Worm (Caenorhabditis elegans): Measurements from ENCODE around the gene clc-18.

Gene clc-18

ce11 chrV:4081283-4081682 is 28.5 kb downstream of the clc-18 start, which contains the start of gene srh-211:
Gene srh-211 (minus strand): TSS chrV:4081383.
- TF ChIP-seq hmbx-1 (tag; optimal IDR thresholded peaks at IDR 0.05) (no peak), ceh-36 (tag; optimal IDR thresholded peaks at IDR 0.05) (no peak), pes-1 (GFP tag; IDR thresholded peaks at IDR 0.05) (no peak), ama-1 (optimal IDR thresholded peaks at IDR 0.05) (no peak), sea-1 (GFP tag; conservative IDR thresholded peaks at IDR 0.05) (no peak), ceh-13 (GFP tag; optimal IDR thresholded peaks at IDR 0.05) (no peak), aly-1 (tag; optimal IDR thresholded peaks at IDR 0.05) (no peak), tbx-11 (GFP tag; IDR thresholded peaks at IDR 0.05) (no peak), hmg-4 (GFP tag; optimal IDR thresholded peaks at IDR 0.05) (no peak), ets-7 (tag; optimal IDR thresholded peaks at IDR 0.05) (no peak), tra-4 (tag; optimal IDR thresholded peaks at IDR 0.05) (no peak)

ce11 chrV:4080546-4080945 is 29.2 kb downstream of the clc-18 start:
- no peak for TF ChIP-seq hmbx-1 (tag; optimal IDR thresholded peaks at IDR 0.05)
- TF ChIP-seq ets-7 (tag; optimal IDR thresholded peaks at IDR 0.05): no peak
- no peak for TF ChIP-seq ceh-36 (tag; optimal IDR thresholded peaks at IDR 0.05)
- TF ChIP-seq B0310.2 (tag; optimal IDR thresholded peaks at IDR 0.05): no peak
- no peak for TF ChIP-seq F13C5.2 (tag; optimal IDR thresholded peaks at IDR 0.05)
- no peak for TF ChIP-seq tra-4 (tag; optimal IDR thresholded peaks at IDR 0.05)
- TF ChIP-seq tbx-11 (GFP tag; IDR thresholded peaks at IDR 0.05): no peak
- no peak for TF ChIP-seq aly-1 (tag; optimal IDR thresholded peaks at IDR 0.05)
- TF ChIP-seq scrt-1 (GFP tag; IDR thresholded peaks at IDR 0.05): no peak
- no peak for TF ChIP-seq flt-1 (GFP tag; IDR thresholded peaks at IDR 0.05)
- TF ChIP-seq ceh-13 (GFP tag; optimal IDR thresholded peaks at IDR 0.05): no peak

- TF ChIP-seq F13C5.2 (tag; optimal IDR thresholded peaks at IDR 0.05): no peak
- TF ChIP-seq tra-4 (tag; optimal IDR thresholded peaks at IDR 0.05): no peak
- no peak for TF ChIP-seq hmg-4 (GFP tag; optimal IDR thresholded peaks at IDR 0.05)
- no peak for TF ChIP-seq pes-1 (GFP tag; IDR thresholded peaks at IDR 0.05)
- TF ChIP-seq aly-1 (tag; optimal IDR thresholded peaks at IDR 0.05): no peak
- TF ChIP-seq ets-7 (tag; optimal IDR thresholded peaks at IDR 0.05): no peak
- no peak for TF ChIP-seq hnd-1 (tag; optimal IDR thresholded peaks at IDR 0.05)
- no peak for TF ChIP-seq hmbx-1 (tag; optimal IDR thresholded peaks at IDR 0.05)
- no peak for TF ChIP-seq tbx-37 (GFP tag; conservative IDR thresholded peaks at IDR 0.05)
- no peak for TF ChIP-seq scrt-1 (GFP tag; IDR thresholded peaks at IDR 0.05)
- TF ChIP-seq B0310.2 (tag; optimal IDR thresholded peaks at IDR 0.05): no peak
- no peak for TF ChIP-seq sea-1 (GFP tag; conservative IDR thresholded peaks at IDR 0.05)
- TF ChIP-seq flt-1 (GFP tag; IDR thresholded peaks at IDR 0.05): no peak
- no peak for TF ChIP-seq ceh-13 (GFP tag; optimal IDR thresholded peaks at IDR 0.05)
- no peak for TF ChIP-seq ama-1 (optimal IDR thresholded peaks at IDR 0.05)
- TF ChIP-seq ceh-36 (tag; optimal IDR thresholded peaks at IDR 0.05): no peak
- TF ChIP-seq tbx-11 (GFP tag; IDR thresholded peaks at IDR 0.05): no peak
These were observed 36.3 kb downstream of the clc-18 start, which contains the start of gene otpl-2 for ce11 chrV:4073455-4073854. Gene otpl-2 (plus strand): TSS chrV:4073755.

All from whole organism, early embryonic.